Fruit fly (Drosophila melanogaster) whole organism, embryonic: Measurements from ENCODE around the gene CG32391.

Experiments
- Ada2b ChIP-seq: fragments of 200-800 bp; sonication (Bioruptor generic); IDR thresholded peaks from 2 replicates; pipeline ENCODE4 v1.3.6; 2022; ENCODE audit warnings: missing biosample characterization, missing genetic modification characterization
- BEAF-32 ChIP-seq: fragments of 200-800 bp; sonication (Bioruptor generic); optimal IDR thresholded peaks from 3 replicates; lab custom pipeline; 2017; ENCODE audit warnings: missing biosample characterization, missing genetic modification characterization, mild to moderate bottlenecking, moderate library complexity, missing genetic modification reagents
- Bgb ChIP-seq: fragments of 200-800 bp; sonication (Bioruptor generic); IDR thresholded peaks from 2 replicates; pipeline ENCODE4 v1.3.6; 2022; ENCODE audit warnings: missing biosample characterization, missing genetic modification characterization; ENCODE audit not compliant: partially characterized antibody
- CG13424 ChIP-seq: fragments of 200-800 bp; sonication (Bioruptor generic); optimal IDR thresholded peaks from 2 replicates; lab custom pipeline; 2019; ENCODE audit warnings: missing biosample characterization, mild to moderate bottlenecking, missing genetic modification characterization, moderate library complexity
- CG16813 ChIP-seq: fragments of 200-800 bp; sonication (Bioruptor generic); IDR thresholded peaks from 3 replicates; pipeline ENCODE4 v1.3.6; 2022; ENCODE audit warnings: missing biosample characterization, missing genetic modification characterization; ENCODE audit not compliant: partially characterized antibody
- CG16815 ChIP-seq: fragments of 200-800 bp; sonication (Bioruptor generic); optimal IDR thresholded peaks from 3 replicates; lab custom pipeline; 2017; ENCODE audit warnings: missing biosample characterization, mild to moderate bottlenecking, missing genetic modification characterization
- CG2116 ChIP-seq: fragments of 200-800 bp; sonication (Bioruptor generic); optimal IDR thresholded peaks from 3 replicates; lab custom pipeline; 2018; ENCODE audit warnings: missing biosample characterization, mild to moderate bottlenecking, missing genetic modification characterization
- CG2202 ChIP-seq: fragments of 200-800 bp; sonication (Bioruptor generic); optimal IDR thresholded peaks from 2 replicates; lab custom pipeline; 2018; ENCODE audit warnings: missing biosample characterization, mild to moderate bottlenecking, missing genetic modification characterization
- CG42726 ChIP-seq: fragments of 200-800 bp; sonication (Bioruptor generic); IDR thresholded peaks from 2 replicates; pipeline ENCODE4 v1.3.6; 2022; ENCODE audit warnings: missing biosample characterization, missing genetic modification characterization; ENCODE audit not compliant: partially characterized antibody
- CG6175 ChIP-seq: fragments of 200-800 bp; sonication (Bioruptor generic); IDR thresholded peaks from 3 replicates; pipeline ENCODE4 v1.3.6; 2022; ENCODE audit warnings: missing biosample characterization, missing genetic modification characterization
- CG6765 ChIP-seq: fragments of 200-800 bp; sonication (Bioruptor generic); optimal IDR thresholded peaks from 3 replicates; lab custom pipeline; 2017; ENCODE audit warnings: missing biosample characterization, mild to moderate bottlenecking, missing genetic modification characterization
- CG7745 ChIP-seq: fragments of 200-800 bp; sonication (Bioruptor generic); optimal IDR thresholded peaks from 2 replicates; lab custom pipeline; 2018; ENCODE audit warnings: missing biosample characterization, mild to moderate bottlenecking, missing genetic modification characterization, moderate library complexity
- CG7963 ChIP-seq: fragments of 200-800 bp; sonication (Bioruptor generic); IDR thresholded peaks from 3 replicates; pipeline ENCODE4 v1.3.6; 2022; ENCODE audit warnings: missing biosample characterization, missing genetic modification characterization; ENCODE audit not compliant: partially characterized antibody
- CG8765 ChIP-seq: fragments of 200-800 bp; sonication (Bioruptor generic); IDR thresholded peaks from 2 replicates; pipeline ENCODE4 v1.3.6; 2022; ENCODE audit warnings: missing biosample characterization, missing genetic modification characterization
- Doc3 ChIP-seq: fragments of 200-800 bp; sonication (Bioruptor generic); IDR thresholded peaks from 3 replicates; pipeline ENCODE4 v1.3.6; 2022; ENCODE audit warnings: missing biosample characterization, missing genetic modification characterization; ENCODE audit not compliant: partially characterized antibody
- Dp ChIP-seq: fragments of 200-800 bp; sonication (Bioruptor generic); optimal IDR thresholded peaks from 2 replicates; lab custom pipeline; 2018; ENCODE audit warnings: missing biosample characterization, mild to moderate bottlenecking, missing genetic modification characterization, moderate library complexity
- Dref ChIP-seq: fragments of 200-800 bp; sonication (Bioruptor generic); IDR thresholded peaks from 2 replicates; pipeline ENCODE4 v1.3.6; 2022; ENCODE audit warnings: missing biosample characterization, missing genetic modification characterization
- HLH4C ChIP-seq: fragments of 200-800 bp; sonication (Bioruptor generic); IDR thresholded peaks from 3 replicates; pipeline ENCODE4 v1.3.6; 2022; ENCODE audit warnings: missing biosample characterization, missing genetic modification characterization; ENCODE audit not compliant: partially characterized antibody
- HLHmδ ChIP-seq: fragments of 200-800 bp; sonication (Bioruptor generic); optimal IDR thresholded peaks from 2 replicates; lab custom pipeline; 2018; ENCODE audit warnings: missing biosample characterization, mild to moderate bottlenecking, missing genetic modification characterization, moderate library complexity
- Jarid2 ChIP-seq: fragments of 200-800 bp; sonication (Bioruptor generic); optimal IDR thresholded peaks from 3 replicates; lab custom pipeline; 2017; ENCODE audit warnings: mild to moderate bottlenecking, missing biosample characterization, missing genetic modification reagents, missing genetic modification characterization
- NC2β ChIP-seq: fragments of 200-800 bp; sonication (Bioruptor generic); optimal IDR thresholded peaks from 2 replicates; lab custom pipeline; 2016; ENCODE audit warnings: missing biosample characterization, missing genetic modification characterization
- Nf-YC ChIP-seq: fragments of 200-800 bp; optimal IDR thresholded peaks from 3 replicates; lab custom pipeline; 2019; ENCODE audit warnings: missing biosample characterization, mild to moderate bottlenecking, missing genetic modification characterization, moderate library complexity
- PHDP ChIP-seq: fragments of 200-800 bp; sonication (Bioruptor generic); optimal IDR thresholded peaks from 3 replicates; lab custom pipeline; 2018; ENCODE audit warnings: missing biosample characterization, mild to moderate bottlenecking, missing genetic modification characterization, moderate library complexity
- Scr ChIP-seq: fragments of 200-800 bp; sonication (Bioruptor generic); IDR thresholded peaks from 2 replicates; pipeline ENCODE4 v1.3.6; 2022; ENCODE audit warnings: missing biosample characterization, missing genetic modification characterization; ENCODE audit not compliant: partially characterized antibody
- Stat92E ChIP-seq, 3 experiments: fragments of >200 bp in 2 of 3; fragments of 200-800 bp in 1 of 3; sonication (Bioruptor generic) in 1 of 3; optimal IDR thresholded peaks; 2 replicates each; lab custom pipeline; 2017 to 2019; ENCODE audit warnings: missing biosample characterization in 3 of 3, missing genetic modification characterization in 3 of 3, mild to moderate bottlenecking in 1 of 3, moderate library complexity in 1 of 3
- Xbp1 ChIP-seq: fragments of 200-800 bp; sonication (Bioruptor generic); optimal IDR thresholded peaks from 3 replicates; lab custom pipeline; 2016; ENCODE audit warnings: missing biosample characterization, mild to moderate bottlenecking, missing genetic modification characterization
- amos ChIP-seq: fragments of 200-800 bp; sonication (Bioruptor generic); IDR thresholded peaks from 2 replicates; pipeline ENCODE4 v1.3.6; 2022; ENCODE audit warnings: missing biosample characterization, missing genetic modification characterization; ENCODE audit not compliant: partially characterized antibody
- ato ChIP-seq: fragments of 200-800 bp; sonication (Bioruptor generic); IDR thresholded peaks from 2 replicates; pipeline ENCODE4 v1.3.6; 2022; ENCODE audit warnings: missing biosample characterization, missing genetic modification characterization; ENCODE audit not compliant: partially characterized antibody
- dmrt11E ChIP-seq: fragments of 200-800 bp; sonication (Bioruptor generic); optimal IDR thresholded peaks from 3 replicates; lab custom pipeline; 2018; ENCODE audit warnings: missing biosample characterization, mild to moderate bottlenecking, missing genetic modification characterization, moderate library complexity
- hb ChIP-seq: fragments of 200-800 bp; sonication (Bioruptor generic); IDR thresholded peaks from 3 replicates; pipeline ENCODE4 v1.3.6; 2022; ENCODE audit warnings: missing biosample characterization, missing genetic modification characterization; ENCODE audit not compliant: partially characterized antibody
- hbn ChIP-seq: fragments of 200-800 bp; sonication (Bioruptor generic); IDR thresholded peaks from 2 replicates; pipeline ENCODE4 v1.3.6; 2022; ENCODE audit warnings: missing biosample characterization, missing genetic modification characterization; ENCODE audit not compliant: partially characterized antibody
- inv ChIP-seq: fragments of 200-800 bp; sonication (Bioruptor generic); IDR thresholded peaks from 2 replicates; pipeline ENCODE4 v1.3.6; 2022; ENCODE audit warnings: missing biosample characterization, missing genetic modification characterization; ENCODE audit not compliant: partially characterized antibody
- knrl ChIP-seq: fragments of 200-800 bp; sonication (Bioruptor generic); IDR thresholded peaks from 3 replicates; pipeline ENCODE4 v1.3.6; 2022; ENCODE audit warnings: missing biosample characterization, missing genetic modification characterization; ENCODE audit not compliant: partially characterized antibody
- mld ChIP-seq: fragments of 200-800 bp; sonication (Bioruptor generic); IDR thresholded peaks from 3 replicates; pipeline ENCODE4 v1.3.6; 2022; ENCODE audit warnings: missing biosample characterization, missing genetic modification characterization; ENCODE audit not compliant: partially characterized antibody
- nerfin-2 ChIP-seq: fragments of 200-800 bp; sonication (Bioruptor generic); IDR thresholded peaks from 2 replicates; pipeline ENCODE4 v1.3.6; 2022; ENCODE audit warnings: missing biosample characterization, missing genetic modification characterization; ENCODE audit not compliant: partially characterized antibody
- pb ChIP-seq: fragments of 200-800 bp; sonication (Bioruptor generic); optimal IDR thresholded peaks from 3 replicates; lab custom pipeline; 2016; ENCODE audit warnings: missing biosample characterization, missing genetic modification characterization
- scrt ChIP-seq: fragments of 200-800 bp; sonication (Bioruptor generic); optimal IDR thresholded peaks from 2 replicates; lab custom pipeline; 2018; ENCODE audit warnings: missing biosample characterization, mild to moderate bottlenecking, missing genetic modification characterization, moderate library complexity
- sna ChIP-seq: fragments of 200-800 bp; sonication (Bioruptor generic); IDR thresholded peaks from 2 replicates; pipeline ENCODE4 v1.3.6; 2022; ENCODE audit warnings: missing biosample characterization, missing genetic modification characterization; ENCODE audit not compliant: partially characterized antibody
- sr ChIP-seq: fragments of 200-800 bp; sonication (Bioruptor generic); IDR thresholded peaks from 3 replicates; pipeline ENCODE4 v1.3.6; 2022; ENCODE audit warnings: missing biosample characterization, missing genetic modification characterization
- tna ChIP-seq: fragments of 200-800 bp; sonication (Bioruptor generic); IDR thresholded peaks from 2 replicates; pipeline ENCODE4 v1.3.6; 2022; ENCODE audit warnings: missing biosample characterization, missing genetic modification characterization; ENCODE audit not compliant: partially characterized antibody
- twi ChIP-seq: fragments of 200-800 bp; optimal IDR thresholded peaks from 2 replicates; lab custom pipeline; 2019; ENCODE audit warnings: missing biosample characterization, mild to moderate bottlenecking, missing genetic modification characterization, moderate library complexity
- unc-4 ChIP-seq: fragments of 200-800 bp; sonication (Bioruptor generic); IDR thresholded peaks from 2 replicates; pipeline ENCODE4 v1.3.6; 2022; ENCODE audit warnings: missing biosample characterization, missing genetic modification characterization; ENCODE audit not compliant: partially characterized antibody
- vnd ChIP-seq: fragments of 200-800 bp; sonication (Bioruptor generic); IDR thresholded peaks from 3 replicates; pipeline ENCODE4 v1.3.6; 2022; ENCODE audit warnings: missing biosample characterization, missing genetic modification characterization; ENCODE audit not compliant: partially characterized antibody
- vvl ChIP-seq: fragments of 200-800 bp; sonication (Bioruptor generic); IDR thresholded peaks from 2 replicates; pipeline ENCODE4 v1.3.6; 2022; ENCODE audit warnings: missing biosample characterization, missing genetic modification characterization
- yki ChIP-seq: fragments of >200 bp; optimal IDR thresholded peaks from 3 replicates; lab custom pipeline; 2018

Gene CG32391

DNA sequence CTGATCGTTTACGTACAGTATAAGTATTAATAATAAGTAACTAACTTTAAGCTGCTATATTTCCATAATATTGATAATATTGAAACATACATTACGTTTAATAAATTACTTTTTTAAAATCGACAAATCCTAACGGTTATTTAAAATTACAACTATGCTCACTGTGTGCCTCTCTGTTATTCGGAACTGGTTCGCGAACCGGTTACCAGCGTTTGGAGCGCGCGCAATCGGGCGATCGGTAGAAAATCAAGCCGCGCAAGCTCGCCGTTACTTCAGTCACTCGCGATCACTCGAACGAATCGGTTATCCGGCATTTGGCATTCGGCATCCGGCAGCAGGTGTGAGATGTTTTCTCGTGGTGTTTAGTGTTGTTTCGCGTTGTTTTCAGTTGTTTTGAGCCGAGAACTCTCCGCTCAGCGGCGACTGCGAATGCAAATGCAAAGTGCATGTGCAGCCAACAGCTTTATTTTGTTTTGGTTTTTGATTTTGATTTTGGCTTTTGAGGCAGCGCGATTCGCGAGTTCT lies 25.6 kb upstream of the CG32391 start, which contains the start of gene form3 (continued):
- TF ChIP-seq CG7745 (tag; lab: Kevin White, UChicago) (no peak), Ada2b (GFP tag; lab: Robert Waterston, UW) (no peak), tna (GFP tag; lab: Robert Waterston, UW) (peak; percentile 45; the same call in 1 of the 2 replicates), amos (GFP tag; lab: Robert Waterston, UW) (peak; percentile 33; the same call in 1 of the 2 replicates), twi (tag; lab: Kevin White, UChicago) (no peak), PHDP (tag; lab: Kevin White, UChicago) (no peak), CG6175 (GFP tag; lab: Robert Waterston, UW) (no peak), CG13424 (tag; lab: Kevin White, UChicago) (no peak), CG2202 (no peak), Stat92E (GFP tag; optimal IDR thresholded peaks at IDR 0.05; lab: Kevin White, UChicago) (no peak), Xbp1 (GFP tag; lab: Kevin White, UChicago) (no peak), BEAF-32 (GFP tag; lab: Kevin White, UChicago) (no peak), sr (GFP tag; lab: Robert Waterston, UW) (peak; percentile 28; the same call in 1 of the 3 replicates), dmrt11E (tag; lab: Kevin White, UChicago) (no peak)

dm6 chr3L:7094020-7094419 lies 25.0 kb upstream of the CG32391 start:
- TF ChIP-seq mld (GFP tag; lab: Robert Waterston, UW) (peak; percentile 51; the same call in 1 of the 3 replicates), CG2116 (GFP tag; lab: Kevin White, UChicago) (peak; percentile 77), knrl (GFP tag; lab: Robert Waterston, UW) (peak; percentile 63), yki (lab: Kevin White, UChicago) (no peak), Bgb (GFP tag; lab: Robert Waterston, UW) (peak; percentile 73), CG16813 (GFP tag; lab: Robert Waterston, UW) (peak; percentile 40; the same call in 1 of the 3 replicates), CG8765 (GFP tag; lab: Robert Waterston, UW) (no peak), Dp (GFP tag; lab: Kevin White, UChicago) (peak; percentile 68), pb (no peak), Jarid2 (GFP tag; lab: Kevin White, UChicago) (no peak), Scr (GFP tag; lab: Robert Waterston, UW) (peak; percentile 67), unc-4 (peak; percentile 67), nerfin-2 (GFP tag; lab: Robert Waterston, UW) (peak; percentile 47), scrt (GFP tag; lab: Kevin White, UChicago) (no peak), Dref (peak; percentile 74), HLHmδ (GFP tag; lab: Kevin White, UChicago) (no peak), NC2β (GFP tag; lab: Kevin White, UChicago) (no peak), hb (GFP tag; lab: Robert Waterston, UW) (peak; percentile 56; the same call in 1 of the 3 replicates), Nf-YC (tag; lab: Kevin White, UChicago) (no peak), vvl (GFP tag; lab: Robert Waterston, UW) (peak; percentile 56), CG42726 (GFP tag; lab: Robert Waterston, UW) (0 out of 2 replicates have a peak, but pooled peaks have one; percentile 15), CG16815 (GFP tag; lab: Kevin White, UChicago) (no peak), Doc3 (GFP tag; lab: Robert Waterston, UW) (peak; percentile 57; the same call in 2 of the 3 replicates), vnd (GFP tag; lab: Robert Waterston, UW) (peak; percentile 42; the same call in 1 of the 3 replicates), CG6765 (GFP tag; lab: Kevin White, UChicago) (no peak), hbn (GFP tag; lab: Robert Waterston, UW) (peak; percentile 44; the same call in 1 of the 2 replicates), CG7963 (GFP tag; lab: Robert Waterston, UW) (peak; percentile 47; the same call in 2 of the 3 replicates), ato (GFP tag; lab: Robert Waterston, UW) (peak; percentile 58; the same call in 1 of the 2 replicates), BEAF-32 (GFP tag; lab: Kevin White, UChicago) (peak; percentile 50), inv (GFP tag; lab: Robert Waterston, UW) (peak; percentile 49; the same call in 1 of the 2 replicates), sna (0 out of 2 replicates have a peak, but pooled peaks have one; percentile 17), HLH4C (GFP tag; lab: Robert Waterston, UW) (peak; percentile 57)
